Worm (Caenorhabditis elegans) whole organism, L1 larva: Measurements from ENCODE around the gene lov-1.

ENCODE experiments used
- ama-1 ChIP-seq: fragments of 150-350 bp; optimal IDR thresholded peaks from 2 replicates; lab custom pipeline; 2014
- fos-1 ChIP-seq: fragments of 150-350 bp; optimal IDR thresholded peaks from 2 replicates; lab custom pipeline; 2014; ENCODE audit warnings: missing biosample characterization, missing genetic modification characterization
- jun-1 ChIP-seq: fragments of 150-350 bp; optimal IDR thresholded peaks from 2 replicates; lab custom pipeline; 2014; ENCODE audit warnings: missing biosample characterization, missing genetic modification reagents, missing genetic modification characterization
- nhr-71 ChIP-seq: sonication (generic microtip); optimal IDR thresholded peaks from 2 replicates; lab custom pipeline; 2016; ENCODE audit warnings: mild to moderate bottlenecking, missing genetic modification characterization, moderate library complexity, missing compliant biosample characterization
- pag-3 ChIP-seq: sonication (generic microtip); optimal IDR thresholded peaks from 2 replicates; lab custom pipeline; 2017; ENCODE audit warnings: missing genetic modification characterization, mild to moderate bottlenecking, missing compliant biosample characterization, antibody characterized with exemption, borderline replicate concordance; ENCODE audit not compliant: insufficient read depth
- skn-1 ChIP-seq: fragments of 150-350 bp; optimal IDR thresholded peaks from 2 replicates; lab custom pipeline; 2014; ENCODE audit warnings: missing biosample characterization, missing genetic modification characterization
- snpc-4 ChIP-seq: fragments of 150-350 bp; optimal IDR thresholded peaks from 2 replicates; lab custom pipeline; 2014; ENCODE audit warnings: missing biosample characterization, missing genetic modification characterization
- sox-4 ChIP-seq: sonication (generic microtip); optimal IDR thresholded peaks from 2 replicates; lab custom pipeline; 2016; ENCODE audit warnings: missing genetic modification characterization, missing compliant biosample characterization
- sptf-1 ChIP-seq: fragments of 150-350 bp; optimal IDR thresholded peaks from 2 replicates; lab custom pipeline; 2014; ENCODE audit warnings: missing biosample characterization, missing genetic modification characterization
- tbx-2 ChIP-seq: sonication (generic microtip); optimal IDR thresholded peaks from 2 replicates; lab custom pipeline; 2016; ENCODE audit warnings: missing genetic modification characterization, missing compliant biosample characterization
- tlp-1 ChIP-seq: fragments of 150-350 bp; optimal IDR thresholded peaks from 2 replicates; lab custom pipeline; 2014; ENCODE audit warnings: missing biosample characterization, missing genetic modification characterization
- unc-130 ChIP-seq: fragments of 150-350 bp; optimal IDR thresholded peaks from 2 replicates; lab custom pipeline; 2017; ENCODE audit warnings: missing biosample characterization, missing genetic modification characterization, inconsistent platforms
- unc-62 ChIP-seq: fragments of 150-350 bp; optimal IDR thresholded peaks from 2 replicates; lab custom pipeline; 2014; ENCODE audit warnings: missing biosample characterization, missing genetic modification reagents, missing genetic modification characterization
- xbp-1 ChIP-seq: sonication (generic microtip); optimal IDR thresholded peaks from 2 replicates; lab custom pipeline; 2016; ENCODE audit warnings: missing genetic modification characterization, missing compliant biosample characterization

DNA sequence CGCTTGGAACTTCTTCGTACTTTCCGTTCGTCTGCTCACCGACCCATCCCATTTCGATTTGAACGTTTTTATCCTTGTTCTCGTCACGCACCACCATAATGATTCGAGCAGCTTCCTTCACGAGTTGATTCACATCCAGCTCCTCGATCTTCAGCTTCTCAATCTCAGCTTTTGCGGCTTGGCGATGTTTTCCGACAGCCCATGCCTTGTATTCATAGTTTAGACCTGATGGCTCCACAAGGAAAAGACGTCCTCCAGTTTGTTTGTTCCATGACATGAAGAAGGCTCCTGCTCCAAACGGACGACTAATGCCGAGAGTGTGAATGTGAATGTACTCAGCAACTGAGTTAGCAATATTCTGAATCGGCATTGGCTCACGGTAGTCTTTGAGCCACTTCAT, 22.6 kb downstream of the lov-1 start:
- no peak for TF ChIP-seq jun-1 (tag; lab: Kevin White, UChicago)
- TF ChIP-seq fos-1 (tag; lab: Kevin White, UChicago), result no peak
- no peak for TF ChIP-seq xbp-1 (tag; lab: Kevin White, UChicago)
- no peak for TF ChIP-seq unc-62 (GFP tag; lab: Kevin White, UChicago)
- no peak for TF ChIP-seq unc-130 (tag; lab: Kevin White, UChicago)
- no peak for TF ChIP-seq tlp-1 (tag; lab: Kevin White, UChicago)
- TF ChIP-seq skn-1 (tag; lab: Kevin White, UChicago), result no peak
- TF ChIP-seq sox-4 (tag; lab: Kevin White, UChicago), result no peak
- TF ChIP-seq sptf-1 (tag; lab: Kevin White, UChicago), result no peak
- no peak for TF ChIP-seq ama-1 (lab: Kevin White, UChicago)
- no peak for TF ChIP-seq tbx-2
- no peak for TF ChIP-seq pag-3
- TF ChIP-seq nhr-71, result no peak
- no peak for TF ChIP-seq snpc-4 (tag; lab: Kevin White, UChicago)
